Fruit fly (Drosophila melanogaster) whole organism, pupa: ENCODE measurements around the gene CG31870.

Source experiments
- CG10348 ChIP-seq: fragments of 200-800 bp; sonication (Bioruptor generic); IDR thresholded peaks from 2 replicates; pipeline ENCODE4 v1.3.6; 2022; ENCODE audit warnings: missing biosample characterization, missing genetic modification characterization
- CG12605 ChIP-seq: fragments of 200-800 bp; sonication (Bioruptor generic); IDR thresholded peaks from 2 replicates; pipeline ENCODE4 v1.3.6; 2022; ENCODE audit warnings: missing biosample characterization, missing genetic modification characterization
- CG13204 ChIP-seq: fragments of 200-800 bp; sonication (Bioruptor generic); optimal IDR thresholded peaks from 2 replicates; lab custom pipeline; 2018; ENCODE audit warnings: missing biosample characterization, mild to moderate bottlenecking, missing genetic modification characterization, moderate library complexity
- CG14655 ChIP-seq: fragments of 200-800 bp; sonication (Bioruptor generic); optimal IDR thresholded peaks from 3 replicates; lab custom pipeline; 2017; ENCODE audit warnings: mild to moderate bottlenecking, missing biosample characterization, missing genetic modification reagents, missing genetic modification characterization
- CG15710 ChIP-seq: fragments of 200-800 bp; sonication (Bioruptor generic); optimal IDR thresholded peaks from 2 replicates; lab custom pipeline; 2018; ENCODE audit warnings: missing biosample characterization, mild to moderate bottlenecking, missing genetic modification characterization, moderate library complexity
- CG17806 ChIP-seq: fragments of 200-800 bp; sonication (Bioruptor generic); optimal IDR thresholded peaks from 2 replicates; lab custom pipeline; 2018; ENCODE audit warnings: missing biosample characterization, mild to moderate bottlenecking, missing genetic modification characterization, moderate library complexity
- CG32121 ChIP-seq: fragments of 200-800 bp; sonication (Bioruptor generic); IDR thresholded peaks from 2 replicates; pipeline ENCODE4 v1.3.6; 2022; ENCODE audit warnings: missing biosample characterization, missing genetic modification characterization
- CG34367 ChIP-seq: fragments of 200-800 bp; sonication (Bioruptor generic); optimal IDR thresholded peaks from 2 replicates; lab custom pipeline; 2018; ENCODE audit warnings: missing biosample characterization, mild to moderate bottlenecking, missing genetic modification characterization
- CG4496 ChIP-seq: fragments of 200-800 bp; sonication (Bioruptor generic); IDR thresholded peaks from 3 replicates; pipeline ENCODE4 v1.3.6; 2022; ENCODE audit warnings: missing biosample characterization, missing genetic modification characterization
- CG8159 ChIP-seq: fragments of 200-800 bp; sonication (Bioruptor generic); optimal IDR thresholded peaks from 3 replicates; lab custom pipeline; 2018; ENCODE audit warnings: missing biosample characterization, mild to moderate bottlenecking, missing genetic modification characterization, moderate library complexity
- CG8301 ChIP-seq: fragments of 200-800 bp; sonication (Bioruptor generic); optimal IDR thresholded peaks from 2 replicates; lab custom pipeline; 2018; ENCODE audit warnings: missing biosample characterization, mild to moderate bottlenecking, missing genetic modification characterization
- CG9948 ChIP-seq: fragments of 200-800 bp; sonication (Bioruptor generic); optimal IDR thresholded peaks from 2 replicates; lab custom pipeline; 2018; ENCODE audit warnings: missing biosample characterization, mild to moderate bottlenecking, missing genetic modification characterization, moderate library complexity
- D1 ChIP-seq: fragments of 200-800 bp; sonication (Bioruptor generic); optimal IDR thresholded peaks from 2 replicates; lab custom pipeline; 2018; ENCODE audit warnings: missing biosample characterization, mild to moderate bottlenecking, missing genetic modification characterization, moderate library complexity
- EcR ChIP-seq: fragments of 200-800 bp; sonication (Bioruptor generic); optimal IDR thresholded peaks from 3 replicates; lab custom pipeline; 2019; ENCODE audit warnings: missing biosample characterization, missing genetic modification characterization, mild to moderate bottlenecking, moderate library complexity, missing genetic modification reagents
- Ets98B ChIP-seq: fragments of 200-800 bp; sonication (Bioruptor generic); IDR thresholded peaks from 2 replicates; pipeline ENCODE4 v1.3.6; 2022; ENCODE audit warnings: missing biosample characterization, missing genetic modification characterization
- Pif1A ChIP-seq: fragments of 200-800 bp; sonication (Bioruptor generic); optimal IDR thresholded peaks from 3 replicates; lab custom pipeline; 2016; ENCODE audit warnings: missing biosample characterization, missing genetic modification characterization
- Pif1B ChIP-seq: fragments of 200-800 bp; sonication (Bioruptor generic); optimal IDR thresholded peaks from 3 replicates; lab custom pipeline; 2016; ENCODE audit warnings: missing biosample characterization, missing genetic modification characterization
- Snoo ChIP-seq: fragments of 200-800 bp; sonication (Bioruptor generic); optimal IDR thresholded peaks from 3 replicates; lab custom pipeline; 2017; ENCODE audit warnings: missing biosample characterization, mild to moderate bottlenecking, missing genetic modification characterization, inconsistent platforms
- fd96Ca ChIP-seq: fragments of 200-800 bp; sonication (Bioruptor generic); IDR thresholded peaks from 3 replicates; pipeline ENCODE4 v1.3.6; 2022; ENCODE audit warnings: missing biosample characterization, missing genetic modification characterization
- gl ChIP-seq: fragments of 200-800 bp; sonication (Bioruptor generic); optimal IDR thresholded peaks from 2 replicates; lab custom pipeline; 2018; ENCODE audit warnings: missing biosample characterization, mild to moderate bottlenecking, missing genetic modification characterization
- rn ChIP-seq: fragments of 200-800 bp; sonication (Bioruptor generic); IDR thresholded peaks from 2 replicates; pipeline ENCODE4 v1.3.6; 2022; ENCODE audit warnings: missing biosample characterization, missing genetic modification characterization

CG31870 gene

dm6 chr2L:10791343-10791742 is 1.3 kb downstream of the CG31870 start:
- TF ChIP-seq CG8301 (tag; lab: Kevin White, UChicago) (peak; percentile 38), Pif1A (GFP tag; lab: Kevin White, UChicago) (peak; percentile 71), rn (no peak), D1 (tag; lab: Kevin White, UChicago) (no peak), fd96Ca (GFP tag; lab: Robert Waterston, UW) (peak; percentile 57; the same call in 1 of the 3 replicates), Ets98B (GFP tag; lab: Robert Waterston, UW) (no peak), Snoo (tag; lab: Kevin White, UChicago) (peak; percentile 76), gl (peak; percentile 29), CG32121 (GFP tag; lab: Robert Waterston, UW) (no peak), CG8159 (tag; lab: Kevin White, UChicago) (peak; percentile 44), CG10348 (GFP tag; lab: Robert Waterston, UW) (no peak), CG17806 (tag; lab: Kevin White, UChicago) (peak; percentile 66), CG4496 (GFP tag; lab: Robert Waterston, UW) (no peak; the same call in 2 of the 3 replicates), EcR (GFP tag; lab: Kevin White, UChicago) (peak; percentile 11), CG34367 (tag; lab: Kevin White, UChicago) (peak; percentile 18), Pif1B (GFP tag; lab: Kevin White, UChicago) (peak; percentile 57), CG15710 (peak; percentile 49), CG14655 (GFP tag; lab: Kevin White, UChicago) (peak; percentile 66), CG9948 (tag; lab: Kevin White, UChicago) (peak; percentile 58)

DNA sequence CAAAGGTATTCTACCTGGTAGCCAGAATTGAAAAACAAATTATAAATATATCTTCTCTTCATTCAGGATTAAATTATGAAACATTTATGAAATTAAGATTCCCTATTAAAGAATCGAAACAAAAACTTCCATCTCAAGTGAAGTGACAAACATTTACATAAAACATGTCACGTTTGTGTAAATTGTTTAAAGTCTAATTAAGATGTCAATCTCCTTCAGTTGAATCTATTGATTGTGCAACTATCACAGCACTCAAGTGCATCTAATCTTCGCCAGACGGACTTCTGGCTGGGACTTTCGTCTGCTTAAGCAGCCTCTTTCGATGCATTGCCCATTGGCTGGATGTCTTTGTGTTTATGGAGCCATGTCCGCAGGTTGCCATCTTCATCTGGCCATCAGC is 2.0 kb downstream of the CG31870 start:
- TF ChIP-seq CG9948 (tag; lab: Kevin White, UChicago) = peak; percentile 46
- TF ChIP-seq CG12605 (GFP tag; lab: Robert Waterston, UW) = no peak
- peak; percentile 53 for TF ChIP-seq CG14655 (GFP tag; lab: Kevin White, UChicago)

DNA sequence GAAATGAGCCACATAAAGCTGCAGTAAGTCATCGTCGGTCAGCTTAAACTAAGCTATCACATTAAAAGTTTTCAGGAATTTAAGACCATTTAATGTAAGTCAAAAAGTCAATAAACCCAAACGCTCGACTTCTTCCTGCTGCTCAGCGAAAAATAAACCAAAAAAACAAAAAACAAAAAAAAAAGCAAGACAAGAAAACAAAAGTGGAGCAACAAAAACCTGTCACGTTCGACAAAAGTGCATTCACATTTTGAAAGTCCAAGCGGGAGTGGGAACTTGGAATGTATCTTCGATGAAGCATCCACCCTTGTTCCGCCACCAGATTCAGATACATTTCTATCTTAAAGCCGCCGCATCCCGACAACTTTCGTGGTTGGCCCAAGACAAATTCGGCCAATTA is 4.0 kb downstream of the CG31870 start:
- TF ChIP-seq CG8159 (tag; lab: Kevin White, UChicago) (peak; percentile 35), CG14655 (GFP tag; lab: Kevin White, UChicago) (no peak), CG34367 (tag; lab: Kevin White, UChicago) (no peak), Pif1B (GFP tag; lab: Kevin White, UChicago) (peak; percentile 42), CG4496 (GFP tag; lab: Robert Waterston, UW) (no peak), CG12605 (GFP tag; lab: Robert Waterston, UW) (no peak), CG13204 (no peak), rn (no peak), Pif1A (GFP tag; lab: Kevin White, UChicago) (peak; percentile 29), Ets98B (GFP tag; lab: Robert Waterston, UW) (no peak), Snoo (tag; lab: Kevin White, UChicago) (peak; percentile 9), CG17806 (tag; lab: Kevin White, UChicago) (no peak), CG10348 (GFP tag; lab: Robert Waterston, UW) (no peak), CG8301 (tag; lab: Kevin White, UChicago) (no peak), EcR (GFP tag; lab: Kevin White, UChicago) (peak; percentile 46), CG32121 (GFP tag; lab: Robert Waterston, UW) (no peak), CG9948 (tag; lab: Kevin White, UChicago) (no peak), D1 (tag; lab: Kevin White, UChicago) (no peak), CG15710 (peak; percentile 36), fd96Ca (GFP tag; lab: Robert Waterston, UW) (no peak), gl (peak; percentile 56)
- TF ChIP-seq, all 21 proteins: peak for 7

- TF ChIP-seq CG8301 (tag; lab: Kevin White, UChicago) = no peak
- TF ChIP-seq CG17806 (tag; lab: Kevin White, UChicago) = no peak
- TF ChIP-seq Ets98B (GFP tag; lab: Robert Waterston, UW) = no peak
- no peak for TF ChIP-seq CG4496 (GFP tag; lab: Robert Waterston, UW)
- no peak for TF ChIP-seq CG10348 (GFP tag; lab: Robert Waterston, UW)
- no peak for TF ChIP-seq CG9948 (tag; lab: Kevin White, UChicago)
- no peak for TF ChIP-seq CG14655 (GFP tag; lab: Kevin White, UChicago)
- TF ChIP-seq Pif1A (GFP tag; lab: Kevin White, UChicago) = no peak
- TF ChIP-seq CG15710 = no peak
- TF ChIP-seq CG12605 (GFP tag; lab: Robert Waterston, UW) = no peak
- no peak for TF ChIP-seq EcR (GFP tag; lab: Kevin White, UChicago)
- no peak for TF ChIP-seq CG13204
- TF ChIP-seq Snoo (tag; lab: Kevin White, UChicago) = no peak
Measured at dm6 chr2L:10795731-10796130, 5.7 kb downstream of the CG31870 start.

- TF ChIP-seq rn (0 out of 2 replicates have a peak, but pooled peaks have one; percentile 14), CG14655 (GFP tag; lab: Kevin White, UChicago) (peak; percentile 11), CG9948 (tag; lab: Kevin White, UChicago) (peak; percentile 7), CG34367 (tag; lab: Kevin White, UChicago) (peak; percentile 10), D1 (tag; lab: Kevin White, UChicago) (no peak), Snoo (tag; lab: Kevin White, UChicago) (no peak), CG10348 (GFP tag; lab: Robert Waterston, UW) (no peak), CG8301 (tag; lab: Kevin White, UChicago) (no peak), CG17806 (tag; lab: Kevin White, UChicago) (peak; percentile 7), CG4496 (GFP tag; lab: Robert Waterston, UW) (peak; percentile 63; the same call in 2 of the 3 replicates), fd96Ca (GFP tag; lab: Robert Waterston, UW) (peak; percentile 63; the same call in 1 of the 3 replicates), Ets98B (GFP tag; lab: Robert Waterston, UW) (peak; percentile 43; the same call in 1 of the 2 replicates), Pif1A (GFP tag; lab: Kevin White, UChicago) (peak; percentile 30), CG8159 (tag; lab: Kevin White, UChicago) (peak; percentile 6), CG15710 (no peak), CG32121 (GFP tag; lab: Robert Waterston, UW) (peak; percentile 52), gl (peak; percentile 4), EcR (GFP tag; lab: Kevin White, UChicago) (no peak), Pif1B (GFP tag; lab: Kevin White, UChicago) (peak; percentile 19), CG12605 (GFP tag; lab: Robert Waterston, UW) (no peak), CG13204 (peak; percentile 78)
- TF ChIP-seq, all 21 proteins: peak for 14
Measured at dm6 chr2L:10800877-10801719, 11.1 kb downstream of the CG31870 start, which contains the start of gene CG31869. TSS of gene CG31869 (minus strand) at chr2L:10801109.
